1 fruit fly cellular context compared by ENCODE assay signal in genomic region chr3R:23061209-23061608, dm6.
TF ChIP-seq lines count a peak whose summit lies in the region.

TSS of gene sav (minus strand) at chr3R:23061304.
TSS of gene Ublcp1 (plus strand) at chr3R:23061493.

TF ChIP-seq in whole organism, embryonic, 481 proteins besides CTCF, POLR2A, EP300 and RAD21 (continued from another document):
- TF ChIP-seq ken (GFP tag; IDR thresholded peaks at IDR 0.05; lab: Robert Waterston, UW) (no peak), CG15269 (tag; optimal IDR thresholded peaks at IDR 0.05; lab: Kevin White, UChicago) (no peak), kay (GFP tag; optimal IDR thresholded peaks at IDR 0.05; lab: Kevin White, UChicago) (no peak), Poxn (GFP tag; IDR thresholded peaks at IDR 0.05; lab: Robert Waterston, UW) (no peak), seq (GFP tag; IDR thresholded peaks at IDR 0.05; lab: Robert Waterston, UW) (no peak), D19B (GFP tag; optimal IDR thresholded peaks at IDR 0.05; lab: Kevin White, UChicago) (no peak), p53 (GFP tag; optimal IDR thresholded peaks at IDR 0.05; lab: Kevin White, UChicago) (no peak), CG4820 (GFP tag; optimal IDR thresholded peaks at IDR 0.05; lab: Kevin White, UChicago) (no peak), CG7928 (GFP tag; optimal IDR thresholded peaks at IDR 0.05; lab: Kevin White, UChicago) (no peak), CG12236 (GFP tag; optimal IDR thresholded peaks at IDR 0.05; lab: Kevin White, UChicago) (no peak), CG33557 (GFP tag; optimal IDR thresholded peaks at IDR 0.05; lab: Kevin White, UChicago) (peak; percentile 11), sens (GFP tag; lab: Kevin White, UChicago) (peak; percentile 49), zen (tag; optimal IDR thresholded peaks at IDR 0.05; lab: Kevin White, UChicago) (peak; percentile 44), CG17186 (GFP tag; optimal IDR thresholded peaks at IDR 0.05; lab: Kevin White, UChicago) (no peak), Xrp1 (GFP tag; IDR thresholded peaks at IDR 0.05; lab: Robert Waterston, UW) (no peak; the same call in 1 of the 2 replicates), Dad (GFP tag; optimal IDR thresholded peaks at IDR 0.05; lab: Kevin White, UChicago) (no peak), CG12744 (GFP tag; optimal IDR thresholded peaks at IDR 0.05; lab: Kevin White, UChicago) (no peak), CG6854 (GFP tag; optimal IDR thresholded peaks at IDR 0.05; lab: Kevin White, UChicago) (no peak), CG1602 (GFP tag; optimal IDR thresholded peaks at IDR 0.05; lab: Kevin White, UChicago) (peak; percentile 19), maf-S (GFP tag; optimal IDR thresholded peaks at IDR 0.05; lab: Kevin White, UChicago) (no peak), Dip3 (GFP tag; optimal IDR thresholded peaks at IDR 0.05; lab: Kevin White, UChicago) (no peak), CG6813 (GFP tag; optimal IDR thresholded peaks at IDR 0.05; lab: Kevin White, UChicago) (no peak), zfh2 (GFP tag; optimal IDR thresholded peaks at IDR 0.05; lab: Kevin White, UChicago) (no peak), peb (GFP tag; IDR thresholded peaks at IDR 0.05; lab: Robert Waterston, UW) (no peak), inv (GFP tag; IDR thresholded peaks at IDR 0.05; lab: Robert Waterston, UW; ENCODE audit: partially characterized antibody) (peak; percentile 84), CG6272 (GFP tag; IDR thresholded peaks at IDR 0.05; lab: Robert Waterston, UW) (peak; percentile 19; the same call in 1 of the 2 replicates), Ptx1 (GFP tag; IDR thresholded peaks at IDR 0.05; lab: Robert Waterston, UW) (0 out of 2 replicates have a peak, but pooled peaks have one; percentile 7), danr (GFP tag; IDR thresholded peaks at IDR 0.05; lab: Robert Waterston, UW) (no peak), mirr (GFP tag; optimal IDR thresholded peaks at IDR 0.05; lab: Kevin White, UChicago) (no peak), pros (GFP tag; optimal IDR thresholded peaks at IDR 0.05; lab: Kevin White, UChicago) (no peak), CG15073 (GFP tag; optimal IDR thresholded peaks at IDR 0.05; lab: Kevin White, UChicago) (no peak), CG4424 (GFP tag; optimal IDR thresholded peaks at IDR 0.05; lab: Kevin White, UChicago) (peak; percentile 20), run (tag; optimal IDR thresholded peaks at IDR 0.05; lab: Kevin White, UChicago) (no peak), zfh1 (GFP tag; IDR thresholded peaks at IDR 0.05; lab: Robert Waterston, UW) (no peak), CG9797 (GFP tag; optimal IDR thresholded peaks at IDR 0.05; lab: Kevin White, UChicago) (peak; percentile 71), CG18262 (tag; optimal IDR thresholded peaks at IDR 0.05; lab: Kevin White, UChicago) (peak; percentile 55), shn (GFP tag; optimal IDR thresholded peaks at IDR 0.05; lab: Kevin White, UChicago) (no peak), CG2116 (GFP tag; optimal IDR thresholded peaks at IDR 0.05; lab: Kevin White, UChicago) (peak; percentile 78), CG6254 (GFP tag; optimal IDR thresholded peaks at IDR 0.05; lab: Kevin White, UChicago) (peak; percentile 20), CG17328 (GFP tag; IDR thresholded peaks at IDR 0.05; lab: Robert Waterston, UW) (no peak), ham (GFP tag; IDR thresholded peaks at IDR 0.05; lab: Robert Waterston, UW) (no peak), en (GFP tag; optimal IDR thresholded peaks at IDR 0.05; lab: Kevin White, UChicago) (no peak), Sox102F (GFP tag; optimal IDR thresholded peaks at IDR 0.05; lab: Kevin White, UChicago) (peak; percentile 30), tup (GFP tag; optimal IDR thresholded peaks at IDR 0.05; lab: Kevin White, UChicago) (no peak), lmd (GFP tag; IDR thresholded peaks at IDR 0.05; lab: Robert Waterston, UW) (peak; percentile 21; the same call in 1 of the 2 replicates), CG7357 (GFP tag; IDR thresholded peaks at IDR 0.05; lab: Robert Waterston, UW) (no peak), CG6683 (GFP tag; optimal IDR thresholded peaks at IDR 0.05; lab: Kevin White, UChicago) (no peak), CG2129 (GFP tag; IDR thresholded peaks at IDR 0.05; lab: Robert Waterston, UW; ENCODE audit: partially characterized antibody) (peak; percentile 92), tx (GFP tag; optimal IDR thresholded peaks at IDR 0.05; lab: Kevin White, UChicago) (no peak), CG17359 (tag; optimal IDR thresholded peaks at IDR 0.05; lab: Kevin White, UChicago) (no peak), Mrtf (GFP tag; IDR thresholded peaks at IDR 0.05; lab: Robert Waterston, UW) (no peak)
